Worm (Caenorhabditis elegans): ENCODE data around the gene vha-5.

The vha-5 gene

DNA sequence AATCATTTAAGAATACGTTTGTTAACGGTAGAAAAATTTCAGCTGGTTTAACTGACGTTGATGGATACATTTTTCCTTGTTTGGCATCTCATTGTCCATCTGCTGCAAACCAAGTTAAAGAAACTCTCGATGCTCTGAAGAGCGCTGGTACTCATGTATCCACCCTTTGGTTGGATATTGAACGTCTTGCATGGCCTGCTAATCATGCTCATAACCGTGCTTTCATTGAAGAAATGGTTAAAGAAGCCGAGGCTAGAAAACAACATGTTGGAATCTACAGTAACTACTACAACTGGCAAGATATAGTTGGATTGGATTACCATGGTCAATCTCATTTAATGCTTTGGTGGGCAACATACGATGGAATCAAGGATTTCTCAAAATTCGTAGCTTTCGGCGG lies 29.3 kb downstream of the vha-5 start:
- TF ChIP-seq Y67H2A.10 (GFP tag; conservative IDR thresholded peaks at IDR 0.05) (no peak), egrh-3 (GFP tag; IDR thresholded peaks at IDR 0.05) (no peak), ceh-91 (GFP tag; IDR thresholded peaks at IDR 0.05) (no peak), fkh-3 (tag; optimal IDR thresholded peaks at IDR 0.05) (no peak), repo-1 (tag; optimal IDR thresholded peaks at IDR 0.05) (no peak), ama-1 (optimal IDR thresholded peaks at IDR 0.05) (no peak), ama-1 (GFP tag; optimal IDR thresholded peaks at IDR 0.05) (no peak), unc-62 (GFP tag; optimal IDR thresholded peaks at IDR 0.05) (no peak), gei-17 (GFP tag; optimal IDR thresholded peaks at IDR 0.05) (no peak), madf-3 (GFP tag; IDR thresholded peaks at IDR 0.05) (no peak), nhr-179 (tag; optimal IDR thresholded peaks at IDR 0.05) (no peak), nfya-1 (tag; optimal IDR thresholded peaks at IDR 0.05; ENCODE audit: borderline replicate concordance, insufficient read depth) (no peak), dpl-1 (GFP tag; optimal IDR thresholded peaks at IDR 0.05) (no peak), B0035.1 (tag; optimal IDR thresholded peaks at IDR 0.05) (no peak), B0336.3 (GFP tag; IDR thresholded peaks at IDR 0.05) (no peak), C17E4.6 (GFP tag; IDR thresholded peaks at IDR 0.05) (no peak), hmg-1.2 (GFP tag; IDR thresholded peaks at IDR 0.05) (no peak), nhr-120 (GFP tag; IDR thresholded peaks at IDR 0.05) (no peak), nfyb-1 (GFP tag; IDR thresholded peaks at IDR 0.05) (no peak), cebp-2 (GFP tag; IDR thresholded peaks at IDR 0.05) (no peak)

DNA sequence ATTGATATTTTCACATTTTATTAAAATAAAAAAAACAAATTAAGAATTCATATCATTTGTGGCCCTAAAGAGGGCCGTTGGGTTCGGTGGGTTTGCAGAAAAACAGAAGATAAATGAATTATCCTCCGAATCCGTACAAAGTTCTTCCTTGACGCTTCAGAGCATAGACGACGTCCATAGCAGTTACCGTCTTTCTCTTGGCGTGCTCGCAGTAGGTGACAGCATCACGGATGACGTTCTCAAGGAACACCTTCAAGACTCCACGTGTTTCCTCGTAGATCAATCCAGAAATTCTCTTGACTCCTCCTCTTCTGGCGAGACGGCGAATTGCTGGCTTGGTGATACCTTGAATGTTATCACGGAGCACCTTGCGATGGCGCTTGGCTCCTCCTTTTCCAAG lies 29.8 kb downstream of the vha-5 start:
- no peak for TF ChIP-seq C17E4.6 (GFP tag; IDR thresholded peaks at IDR 0.05)
- TF ChIP-seq madf-10 (tag; optimal IDR thresholded peaks at IDR 0.05): no peak
- TF ChIP-seq unc-130 (GFP tag; optimal IDR thresholded peaks at IDR 0.05): no peak
- TF ChIP-seq lin-40 (tag; optimal IDR thresholded peaks at IDR 0.05): no peak
- TF ChIP-seq repo-1 (tag; optimal IDR thresholded peaks at IDR 0.05): no peak
- no peak for TF ChIP-seq attf-6 (GFP tag; IDR thresholded peaks at IDR 0.05)
- no peak for TF ChIP-seq mxl-1 (tag; optimal IDR thresholded peaks at IDR 0.05)
- TF ChIP-seq mcd-1 (GFP tag; IDR thresholded peaks at IDR 0.05): no peak
- TF ChIP-seq rpc-1 (optimal IDR thresholded peaks at IDR 0.05): no peak
- TF ChIP-seq rpc-1 (tag; optimal IDR thresholded peaks at IDR 0.05): no peak
- no peak for TF ChIP-seq B0336.3 (GFP tag; IDR thresholded peaks at IDR 0.05)
- no peak for TF ChIP-seq K11D2.4 (GFP tag; IDR thresholded peaks at IDR 0.05)
- no peak for TF ChIP-seq ets-4 (GFP tag; optimal IDR thresholded peaks at IDR 0.05)
- no peak for TF ChIP-seq dox-1 (GFP tag; IDR thresholded peaks at IDR 0.05)
- no peak for TF ChIP-seq B0019.2 (GFP tag; conservative IDR thresholded peaks at IDR 0.05)

DNA sequence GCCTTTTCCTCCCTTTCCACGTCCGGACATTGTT lies 30.0 kb downstream of the vha-5 start, which contains the start of gene his-31:
Gene his-31 (minus strand): TSS at position 30 of the 34 bp plus-strand sequence.
- TF ChIP-seq attf-6 (GFP tag; IDR thresholded peaks at IDR 0.05): no peak

DNA sequence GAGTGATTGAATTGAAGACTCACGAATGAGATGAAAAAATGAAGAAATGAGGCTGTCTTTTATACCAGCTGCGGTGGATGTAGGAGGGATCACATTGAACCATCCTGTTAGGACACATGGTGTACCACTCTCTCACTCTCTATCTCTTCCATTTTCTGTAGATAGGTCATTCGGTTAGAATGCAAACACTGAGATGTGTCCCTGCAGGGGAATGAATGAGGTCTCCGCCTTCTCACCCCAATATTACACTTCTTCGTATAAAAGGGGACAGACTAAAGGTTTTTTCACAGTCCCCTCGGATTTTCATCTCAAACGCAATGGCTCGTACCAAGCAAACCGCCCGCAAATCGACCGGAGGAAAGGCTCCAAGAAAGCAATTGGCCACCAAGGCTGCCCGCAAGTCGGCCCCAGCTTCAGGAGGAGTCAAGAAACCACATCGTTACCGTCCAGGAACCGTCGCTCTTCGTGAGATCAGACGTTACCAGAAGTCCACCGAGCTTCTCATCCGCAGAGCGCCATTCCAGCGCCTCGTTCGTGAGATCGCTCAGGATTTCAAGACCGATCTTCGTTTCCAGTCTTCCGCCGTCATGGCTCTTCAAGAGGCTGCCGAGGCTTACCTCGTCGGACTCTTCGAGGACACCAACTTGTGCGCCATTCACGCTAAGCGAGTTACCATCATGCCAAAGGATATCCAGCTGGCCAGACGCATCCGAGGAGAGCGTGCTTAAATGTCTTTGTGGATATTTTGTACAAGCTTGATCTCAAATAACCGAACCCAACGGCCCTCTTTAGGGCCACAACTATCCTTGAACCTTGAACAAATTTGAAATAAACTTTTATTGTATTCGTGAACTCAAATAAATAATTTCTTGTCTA lies 30.5 kb downstream of the vha-5 start, which contains the start of gene his-32:
Gene his-32 (plus strand): TSS at position 318 of the 876 bp plus-strand sequence.
- TF ChIP-seq ceh-79 (tag; optimal IDR thresholded peaks at IDR 0.05) (no peak), egrh-3 (GFP tag; IDR thresholded peaks at IDR 0.05) (peak; percentile 49; the same call in 1 of the 2 replicates), ekl-4 (GFP tag; IDR thresholded peaks at IDR 0.05) (peak; percentile 37; the same call in 1 of the 2 replicates), snpc-3.4 (tag; optimal IDR thresholded peaks at IDR 0.05) (no peak), F39B2.1 (GFP tag; IDR thresholded peaks at IDR 0.05) (peak; percentile 63; the same call in 1 of the 2 replicates), pbrm-1 (GFP tag; IDR thresholded peaks at IDR 0.05) (peak; percentile 44; the same call in 1 of the 2 replicates), tbp1 (GFP tag; optimal IDR thresholded peaks at IDR 0.05) (no peak)

All from whole organism, young adult.